2 fruit fly cellular contexts compared by ENCODE assay signal in the genomic region with DNA sequence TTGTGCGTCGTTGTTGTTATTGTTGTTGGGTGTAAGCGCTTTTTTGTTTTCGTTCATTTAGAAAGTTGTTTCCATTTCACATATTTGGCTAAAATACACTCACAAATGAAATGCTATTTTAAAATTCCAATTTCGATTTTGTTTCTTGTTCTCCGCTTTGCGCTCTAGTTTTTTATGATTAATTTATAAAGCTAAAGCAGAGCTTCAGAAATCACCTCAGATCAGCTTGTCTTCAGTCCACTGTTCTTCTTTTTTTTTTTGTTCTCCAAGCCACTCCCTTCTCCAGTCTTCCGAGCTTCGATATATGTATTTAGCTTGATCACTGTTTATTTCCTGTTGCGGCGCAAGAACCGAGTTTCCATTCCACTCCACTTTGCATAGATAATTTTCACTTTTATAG.
TF ChIP-seq lines count a peak whose summit lies in the region.

No protein-coding gene starts in this region.

- TF ChIP-seq CTCF in whole organism, embryonic (GFP tag; optimal IDR thresholded peaks at IDR 0.05; lab: Kevin White, UChicago), result no peak

TF ChIP-seq in whole organism, embryonic, 481 proteins besides CTCF, POLR2A, EP300 and RAD21:
- TF ChIP-seq Blimp-1 (GFP tag; optimal IDR thresholded peaks at IDR 0.05; lab: Kevin White, UChicago) (peak; percentile 43), ftz-f1 (GFP tag; optimal IDR thresholded peaks at IDR 0.05; lab: Kevin White, UChicago) (no peak), CrebB (tag; optimal IDR thresholded peaks at IDR 0.05; lab: Kevin White, UChicago) (no peak), CG3838 (GFP tag; optimal IDR thresholded peaks at IDR 0.05; lab: Kevin White, UChicago) (no peak), Bgb (GFP tag; IDR thresholded peaks at IDR 0.05; lab: Robert Waterston, UW; ENCODE audit: partially characterized antibody) (no peak)

TF ChIP-seq in whole organism, prepupa, 60 proteins besides CTCF, POLR2A, EP300 and RAD21:
- TF ChIP-seq Met (GFP tag; optimal IDR thresholded peaks at IDR 0.05; lab: Kevin White, UChicago) (no peak), Eip78C (GFP tag; lab: Kevin White, UChicago) (peak; percentile 68), CG1621 (tag; optimal IDR thresholded peaks at IDR 0.05; lab: Kevin White, UChicago) (no peak), CG6276 (GFP tag; optimal IDR thresholded peaks at IDR 0.05; lab: Kevin White, UChicago) (no peak), acj6 (GFP tag; optimal IDR thresholded peaks at IDR 0.05; lab: Kevin White, UChicago) (no peak), fkh (GFP tag; optimal IDR thresholded peaks at IDR 0.05; lab: Kevin White, UChicago) (no peak), CG32006 (GFP tag; optimal IDR thresholded peaks at IDR 0.05; lab: Kevin White, UChicago) (no peak), CG4318 (GFP tag; optimal IDR thresholded peaks at IDR 0.05; lab: Kevin White, UChicago) (no peak), svp (GFP tag; lab: Kevin White, UChicago) (peak; percentile 64), Hr4 (GFP tag; optimal IDR thresholded peaks at IDR 0.05; lab: Kevin White, UChicago) (no peak), eg (GFP tag; IDR thresholded peaks at IDR 0.05; lab: Robert Waterston, UW) (no peak)
TF ChIP-seq in whole organism, prepupa: peak in this region for 2.
